Worm (Caenorhabditis elegans) whole organism, L1 larva: ENCODE data around the gene golg-2.

Source experiments
- efl-1 ChIP-seq, 4 experiments: fragments of 150-350 bp; optimal IDR thresholded peaks in 3 of 4; peaks in 1 of 4; 1 replicate in 1 of 4; 2 replicates in 3 of 4; lab custom pipeline; 2014; ENCODE audit warnings: missing biosample characterization in 2 of 4, missing genetic modification characterization in 2 of 4, missing genetic modification reagents in 2 of 4
- efl-3 ChIP-seq: fragments of 200-800 bp; sonication (Bioruptor generic); optimal IDR thresholded peaks from 2 replicates; lab custom pipeline; 2018; ENCODE audit warnings: mild to moderate bottlenecking, missing genetic modification characterization, missing compliant biosample characterization
- fkh-10 ChIP-seq: sonication (generic microtip); optimal IDR thresholded peaks from 2 replicates; lab custom pipeline; 2017; ENCODE audit warnings: missing biosample characterization, missing genetic modification reagents, missing genetic modification characterization
- hlh-17 ChIP-seq: fragments of 200-800 bp; sonication (Bioruptor generic); optimal IDR thresholded peaks from 2 replicates; lab custom pipeline; 2018; ENCODE audit warnings: missing genetic modification characterization, mild to moderate bottlenecking, missing compliant biosample characterization, moderate library complexity, borderline replicate concordance
- irx-1 ChIP-seq: sonication (generic microtip); optimal IDR thresholded peaks from 2 replicates; lab custom pipeline; 2016; ENCODE audit warnings: missing genetic modification characterization, missing compliant biosample characterization
- nhr-12 ChIP-seq: sonication (generic microtip); optimal IDR thresholded peaks from 2 replicates; lab custom pipeline; 2017; ENCODE audit warnings: missing biosample characterization, missing genetic modification characterization
- nhr-28 ChIP-seq: fragments of 150-350 bp; optimal IDR thresholded peaks from 2 replicates; lab custom pipeline; 2014; ENCODE audit warnings: missing biosample characterization, missing genetic modification characterization
- rnt-1 ChIP-seq: sonication (generic microtip); optimal IDR thresholded peaks from 2 replicates; lab custom pipeline; 2016; ENCODE audit warnings: mild to moderate bottlenecking, missing genetic modification characterization, moderate library complexity, missing compliant biosample characterization
- snpc-4 ChIP-seq: fragments of 150-350 bp; optimal IDR thresholded peaks from 2 replicates; lab custom pipeline; 2014; ENCODE audit warnings: missing biosample characterization, missing genetic modification characterization
- sptf-1 ChIP-seq: fragments of 150-350 bp; optimal IDR thresholded peaks from 2 replicates; lab custom pipeline; 2014; ENCODE audit warnings: missing biosample characterization, missing genetic modification characterization
- ztf-4 ChIP-seq: fragments of 150-350 bp; optimal IDR thresholded peaks from 2 replicates; lab custom pipeline; 2014; ENCODE audit warnings: missing biosample characterization, missing genetic modification characterization

ce11 chrII:5027952-5028351 lies 11.9 kb downstream of the golg-2 start:
- TF ChIP-seq efl-3 (GFP tag; lab: Kevin White, UChicago) (no peak), ztf-4 (tag; lab: Kevin White, UChicago) (no peak), irx-1 (no peak), snpc-4 (tag; lab: Kevin White, UChicago) (no peak), fkh-10 (GFP tag; lab: Kevin White, UChicago) (no peak), sptf-1 (no peak), efl-1 (optimal IDR thresholded peaks at IDR 0.05; lab: Kevin White, UChicago) (no peak), efl-1 (GFP tag; optimal IDR thresholded peaks at IDR 0.05 in 1 of 2; lab: Kevin White, UChicago) (no peak), nhr-12 (tag; lab: Kevin White, UChicago) (no peak), rnt-1 (no peak), hlh-17 (GFP tag; lab: Kevin White, UChicago) (no peak), nhr-28 (tag; lab: Kevin White, UChicago) (no peak)
